Fruit fly (Drosophila melanogaster): ENCODE data around the gene CG8757.

Gene CG8757

DNA sequence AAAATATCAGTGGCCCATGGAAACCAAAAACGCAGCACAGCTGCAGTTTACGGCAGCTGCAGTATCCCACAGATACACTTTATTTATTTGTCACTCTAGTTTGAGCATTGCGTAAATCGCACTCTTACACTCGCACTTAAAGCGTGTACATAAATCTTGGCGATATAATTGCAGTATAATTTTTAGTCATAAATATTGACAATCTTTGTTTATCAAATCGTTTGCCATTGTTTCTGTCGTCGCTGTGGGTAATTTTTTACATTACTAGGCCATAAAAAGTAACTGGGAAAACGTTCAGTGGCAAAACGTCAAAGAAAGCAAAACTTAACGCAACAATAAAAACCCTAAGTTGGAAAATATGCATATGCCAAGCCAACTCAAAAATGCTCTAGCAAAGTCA lies 35.9 kb upstream of the CG8757 start:
- no peak for TF ChIP-seq CG9705 (GFP tag; optimal IDR thresholded peaks at IDR 0.05)
- no peak for TF ChIP-seq usp (GFP tag; optimal IDR thresholded peaks at IDR 0.05)
- no peak for TF ChIP-seq tai (GFP tag; optimal IDR thresholded peaks at IDR 0.05)
- TF ChIP-seq dmrt93B (GFP tag; optimal IDR thresholded peaks at IDR 0.05): no peak
- TF ChIP-seq Abd-B (GFP tag; optimal IDR thresholded peaks at IDR 0.05): no peak
- no peak for TF ChIP-seq Dif (GFP tag; optimal IDR thresholded peaks at IDR 0.05; ENCODE audit: partially characterized antibody)
- no peak for TF ChIP-seq OdsH (GFP tag; optimal IDR thresholded peaks at IDR 0.05)
- no peak for TF ChIP-seq CG32264 (GFP tag; optimal IDR thresholded peaks at IDR 0.05)
- no peak for TF ChIP-seq Vsx2 (GFP tag; optimal IDR thresholded peaks at IDR 0.05; ENCODE audit: partially characterized antibody)
- TF ChIP-seq ey (GFP tag; optimal IDR thresholded peaks at IDR 0.05): no peak
- TF ChIP-seq fru (GFP tag; optimal IDR thresholded peaks at IDR 0.05): no peak
- no peak for TF ChIP-seq woc (GFP tag; optimal IDR thresholded peaks at IDR 0.05)
- no peak for TF ChIP-seq lola (GFP tag; optimal IDR thresholded peaks at IDR 0.05)
- no peak for TF ChIP-seq brk (GFP tag; optimal IDR thresholded peaks at IDR 0.05)
- TF ChIP-seq rgr (GFP tag; optimal IDR thresholded peaks at IDR 0.05): no peak
- TF ChIP-seq N (GFP tag; optimal IDR thresholded peaks at IDR 0.05): no peak
- no peak for TF ChIP-seq GATAd (GFP tag; optimal IDR thresholded peaks at IDR 0.05)
- no peak for TF ChIP-seq psq (GFP tag; optimal IDR thresholded peaks at IDR 0.05)
- TF ChIP-seq br (GFP tag; optimal IDR thresholded peaks at IDR 0.05): no peak

DNA sequence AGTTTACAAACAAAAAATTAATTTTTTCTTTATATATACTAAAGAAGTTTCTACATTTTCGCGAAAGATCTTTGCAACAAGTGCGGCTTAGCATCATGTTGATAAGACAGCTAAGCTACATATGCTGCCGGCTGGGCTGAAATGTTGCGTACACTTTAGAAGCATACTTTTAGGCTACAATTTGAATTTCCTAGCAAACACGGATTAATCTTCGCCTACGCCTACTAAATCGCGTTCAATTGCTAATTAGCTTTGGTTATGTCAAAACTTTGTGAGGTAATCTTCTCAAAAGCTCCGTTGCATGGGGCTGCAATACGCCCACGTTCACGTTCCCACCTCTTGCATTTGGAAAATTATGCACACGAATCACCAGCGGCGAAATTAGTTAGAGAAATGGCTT lies 34.9 kb upstream of the CG8757 start:
- TF ChIP-seq psq (GFP tag; optimal IDR thresholded peaks at IDR 0.05) (no peak), Myc (optimal IDR thresholded peaks at IDR 0.05) (peak; percentile 7)

DNA sequence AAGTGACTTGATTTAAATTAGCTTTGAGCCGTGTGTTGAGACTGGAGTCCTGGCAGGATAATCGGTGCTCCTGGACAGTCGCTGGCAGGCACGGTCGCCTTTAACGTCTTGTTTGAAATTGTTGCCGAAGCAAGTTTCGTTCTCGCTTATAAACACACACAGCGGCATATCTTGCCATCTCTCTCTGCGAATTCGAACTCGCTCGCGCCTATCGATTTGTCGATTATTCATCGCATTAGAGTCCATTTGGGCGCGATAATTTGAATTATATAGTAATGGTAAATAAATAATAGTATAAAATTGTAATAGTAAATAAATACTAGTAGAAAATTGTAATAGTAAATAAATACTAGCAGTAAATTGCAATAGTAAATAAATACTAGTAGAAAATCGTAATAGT lies 24.7 kb upstream of the CG8757 start, which contains the start of gene CG8745:
Gene CG8745, minus strand, starts transcription at position 126 of the 400 bp plus-strand sequence.
- TF ChIP-seq CG32264 (GFP tag; optimal IDR thresholded peaks at IDR 0.05) (no peak), HLH106 (tag; optimal IDR thresholded peaks at IDR 0.05) (no peak), ey (GFP tag; optimal IDR thresholded peaks at IDR 0.05) (no peak), Abd-B (GFP tag; optimal IDR thresholded peaks at IDR 0.05) (no peak)

DNA sequence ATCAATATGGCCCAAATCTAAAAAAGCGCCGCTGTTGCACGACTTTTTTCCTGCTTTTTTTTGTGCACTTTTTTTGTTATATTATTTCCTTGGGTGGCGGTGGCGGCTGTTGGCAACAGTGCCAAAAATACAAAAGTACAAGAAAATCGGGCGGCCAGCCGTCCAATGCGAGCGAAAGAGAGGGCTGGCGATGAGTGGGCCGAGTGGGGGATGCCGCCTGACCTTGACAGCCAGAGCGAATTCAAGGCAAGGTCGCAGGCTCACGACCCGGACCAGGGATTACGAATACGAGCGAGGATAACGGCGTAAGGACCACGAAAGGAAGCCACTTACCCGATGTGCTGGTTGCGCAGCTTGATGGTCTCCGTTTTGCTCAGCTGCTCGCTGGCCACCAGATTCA lies 24.2 kb upstream of the CG8757 start:
- TF ChIP-seq Hr83 (GFP tag; optimal IDR thresholded peaks at IDR 0.05; ENCODE audit: poor library complexity, severe bottlenecking): no peak
- TF ChIP-seq CrebA (GFP tag; optimal IDR thresholded peaks at IDR 0.05; ENCODE audit: borderline replicate concordance): no peak
- no peak for TF ChIP-seq psq (GFP tag; optimal IDR thresholded peaks at IDR 0.05)
- TF ChIP-seq Abd-B (GFP tag; optimal IDR thresholded peaks at IDR 0.05): no peak
- TF ChIP-seq CG9705 (GFP tag; optimal IDR thresholded peaks at IDR 0.05): no peak
- no peak for TF ChIP-seq fru (GFP tag; optimal IDR thresholded peaks at IDR 0.05)
- TF ChIP-seq Myc (optimal IDR thresholded peaks at IDR 0.05): no peak
- no peak for TF ChIP-seq CG32264 (GFP tag; optimal IDR thresholded peaks at IDR 0.05)
- no peak for TF ChIP-seq sage (GFP tag; optimal IDR thresholded peaks at IDR 0.05)

DNA sequence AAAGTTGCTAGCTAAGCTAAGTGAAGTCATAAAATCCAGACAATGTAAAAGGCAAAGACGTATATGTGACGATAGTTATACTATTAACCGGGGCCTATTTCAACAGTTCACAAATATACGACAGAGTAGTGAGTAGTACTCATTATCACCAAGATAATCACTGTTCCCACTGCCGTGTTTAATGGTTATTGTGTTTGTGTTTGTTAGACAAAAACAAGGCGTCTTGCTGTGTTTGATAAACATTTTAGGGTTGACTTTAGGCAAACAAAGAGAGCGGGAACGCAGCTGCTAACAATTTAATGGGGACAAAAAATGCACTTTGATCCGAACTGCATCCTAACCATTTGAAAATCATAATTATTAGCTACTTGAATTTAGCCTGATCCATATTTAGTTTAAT lies 23.4 kb upstream of the CG8757 start:
- TF ChIP-seq CG9705 (GFP tag; optimal IDR thresholded peaks at IDR 0.05) (no peak), Dif (GFP tag; optimal IDR thresholded peaks at IDR 0.05; ENCODE audit: partially characterized antibody) (no peak), woc (GFP tag; optimal IDR thresholded peaks at IDR 0.05) (no peak), Vsx2 (GFP tag; optimal IDR thresholded peaks at IDR 0.05; ENCODE audit: partially characterized antibody) (no peak), dl (GFP tag; optimal IDR thresholded peaks at IDR 0.05; ENCODE audit: insufficient read depth in 1 of 2, partially characterized antibody in 2 of 2) (no peak), Jra (GFP tag; optimal IDR thresholded peaks at IDR 0.05) (no peak), HLH106 (tag; optimal IDR thresholded peaks at IDR 0.05) (no peak), dmrt93B (GFP tag; optimal IDR thresholded peaks at IDR 0.05) (no peak), ey (GFP tag; optimal IDR thresholded peaks at IDR 0.05) (no peak), jim (GFP tag; optimal IDR thresholded peaks at IDR 0.05) (no peak), h (GFP tag; optimal IDR thresholded peaks at IDR 0.05) (no peak), br (GFP tag; optimal IDR thresholded peaks at IDR 0.05) (no peak), tai (GFP tag; optimal IDR thresholded peaks at IDR 0.05) (no peak), CG32264 (GFP tag; optimal IDR thresholded peaks at IDR 0.05) (no peak), Rel (GFP tag; optimal IDR thresholded peaks at IDR 0.05) (no peak), Rel (tag; optimal IDR thresholded peaks at IDR 0.05) (no peak), Myc (optimal IDR thresholded peaks at IDR 0.05) (no peak), psq (GFP tag; optimal IDR thresholded peaks at IDR 0.05) (no peak), Hnf4 (GFP tag; optimal IDR thresholded peaks at IDR 0.05) (no peak)
